Fruit fly (Drosophila melanogaster) whole organism, embryonic: ENCODE data around the gene Uvrag.

Source experiments
- Bgb ChIP-seq: fragments of 200-800 bp; sonication (Bioruptor generic); IDR thresholded peaks from 2 replicates; pipeline ENCODE4 v1.3.6; 2022; ENCODE audit warnings: missing biosample characterization, missing genetic modification characterization; ENCODE audit not compliant: partially characterized antibody
- CG10209 ChIP-seq: fragments of 200-800 bp; sonication (Bioruptor generic); optimal IDR thresholded peaks from 3 replicates; lab custom pipeline; 2017; ENCODE audit warnings: missing biosample characterization, mild to moderate bottlenecking, missing genetic modification characterization, missing genetic modification reagents
- CG10654 ChIP-seq: fragments of 200-800 bp; sonication (Bioruptor generic); optimal IDR thresholded peaks from 2 replicates; lab custom pipeline; 2016; ENCODE audit warnings: missing biosample characterization, missing genetic modification characterization
- CG11723 ChIP-seq: fragments of 200-800 bp; sonication (Bioruptor generic); optimal IDR thresholded peaks from 2 replicates; lab custom pipeline; 2017; ENCODE audit warnings: missing biosample characterization, mild to moderate bottlenecking, missing genetic modification characterization
- CG12155 ChIP-seq: fragments of 200-800 bp; sonication (Bioruptor generic); optimal IDR thresholded peaks from 3 replicates; lab custom pipeline; 2016; ENCODE audit warnings: missing biosample characterization, missing genetic modification characterization
- CG12391 ChIP-seq: fragments of 200-800 bp; sonication (Bioruptor generic); optimal IDR thresholded peaks from 3 replicates; lab custom pipeline; 2018; ENCODE audit warnings: missing biosample characterization, mild to moderate bottlenecking, missing genetic modification characterization, moderate library complexity
- CG13424 ChIP-seq: fragments of 200-800 bp; sonication (Bioruptor generic); optimal IDR thresholded peaks from 2 replicates; lab custom pipeline; 2019; ENCODE audit warnings: missing biosample characterization, mild to moderate bottlenecking, missing genetic modification characterization, moderate library complexity
- CG14441 ChIP-seq: fragments of 200-800 bp; sonication (Bioruptor generic); IDR thresholded peaks from 2 replicates; pipeline ENCODE4 v1.3.6; 2022; ENCODE audit warnings: missing biosample characterization, missing genetic modification characterization
- CG14710 ChIP-seq: fragments of 200-800 bp; sonication (Bioruptor generic); optimal IDR thresholded peaks from 3 replicates; lab custom pipeline; 2019; ENCODE audit warnings: missing biosample characterization, mild to moderate bottlenecking, missing genetic modification characterization, moderate library complexity
- CG14860 ChIP-seq: fragments of 200-800 bp; sonication (Bioruptor generic); IDR thresholded peaks from 3 replicates; pipeline ENCODE4 v1.3.6; 2022; ENCODE audit warnings: missing biosample characterization, missing genetic modification characterization; ENCODE audit not compliant: partially characterized antibody
- CG14965 ChIP-seq: fragments of 200-800 bp; sonication (Bioruptor generic); optimal IDR thresholded peaks from 2 replicates; lab custom pipeline; 2016; ENCODE audit warnings: missing biosample characterization, missing genetic modification characterization, borderline replicate concordance
- CG15514 ChIP-seq: fragments of 200-800 bp; sonication (Bioruptor generic); optimal IDR thresholded peaks from 3 replicates; lab custom pipeline; 2017; ENCODE audit warnings: missing biosample characterization, missing genetic modification characterization, mild to moderate bottlenecking, moderate library complexity, missing genetic modification reagents
- CG18764 ChIP-seq: fragments of 200-800 bp; sonication (Bioruptor generic); optimal IDR thresholded peaks from 3 replicates; lab custom pipeline; 2016; ENCODE audit warnings: missing biosample characterization, missing genetic modification characterization
- CG32532 ChIP-seq: fragments of 200-800 bp; sonication (Bioruptor generic); IDR thresholded peaks from 2 replicates; pipeline ENCODE4 v1.3.6; 2022; ENCODE audit warnings: missing biosample characterization, missing genetic modification characterization
- CG32767 ChIP-seq: fragments of 200-800 bp; sonication (Bioruptor generic); IDR thresholded peaks from 2 replicates; pipeline ENCODE4 v1.3.6; 2022; ENCODE audit warnings: missing biosample characterization, missing genetic modification characterization
- CG3995 ChIP-seq: fragments of 200-800 bp; sonication (Bioruptor generic); optimal IDR thresholded peaks from 3 replicates; lab custom pipeline; 2016; ENCODE audit warnings: missing biosample characterization, missing genetic modification characterization
- CG4424 ChIP-seq: fragments of 200-800 bp; sonication (Bioruptor generic); optimal IDR thresholded peaks from 3 replicates; lab custom pipeline; 2016; ENCODE audit warnings: missing biosample characterization, missing genetic modification characterization
- CG4617 ChIP-seq: fragments of 200-800 bp; sonication (Bioruptor generic); optimal IDR thresholded peaks from 3 replicates; lab custom pipeline; 2016; ENCODE audit warnings: missing biosample characterization, missing genetic modification characterization, borderline replicate concordance
- CG4730 ChIP-seq: fragments of 200-800 bp; sonication (Bioruptor generic); IDR thresholded peaks from 2 replicates; pipeline ENCODE4 v1.3.6; 2022; ENCODE audit warnings: missing biosample characterization, missing genetic modification characterization
- CG7357 ChIP-seq: fragments of 200-800 bp; sonication (Bioruptor generic); IDR thresholded peaks from 3 replicates; pipeline ENCODE4 v1.3.6; 2022; ENCODE audit warnings: missing biosample characterization, missing genetic modification characterization
- CG7987 ChIP-seq: fragments of 200-800 bp; sonication (Bioruptor generic); optimal IDR thresholded peaks from 2 replicates; lab custom pipeline; 2018; ENCODE audit warnings: missing biosample characterization, mild to moderate bottlenecking, missing genetic modification characterization, moderate library complexity
- CG8290 ChIP-seq, 3 experiments: fragments of 200-800 bp; sonication (Bioruptor generic); optimal IDR thresholded peaks; 2 replicates each; lab custom pipeline; 2016 to 2019; ENCODE audit warnings: missing biosample characterization in 3 of 3, missing genetic modification characterization in 3 of 3, mild to moderate bottlenecking in 2 of 3, moderate library complexity in 1 of 3
- CG8388 ChIP-seq: fragments of 200-800 bp; sonication (Bioruptor generic); optimal IDR thresholded peaks from 2 replicates; lab custom pipeline; 2019; ENCODE audit warnings: missing biosample characterization, mild to moderate bottlenecking, missing genetic modification characterization, moderate library complexity
- CG9817 ChIP-seq: fragments of 200-800 bp; sonication (Bioruptor generic); optimal IDR thresholded peaks from 2 replicates; lab custom pipeline; 2018; ENCODE audit warnings: missing biosample characterization, mild to moderate bottlenecking, missing genetic modification characterization, moderate library complexity
- Dbx ChIP-seq: fragments of 200-800 bp; sonication (Bioruptor generic); IDR thresholded peaks from 3 replicates; pipeline ENCODE4 v1.3.6; 2022; ENCODE audit warnings: missing biosample characterization, missing genetic modification characterization
- Ets97D ChIP-seq: fragments of 200-800 bp; sonication (Bioruptor generic); optimal IDR thresholded peaks from 3 replicates; lab custom pipeline; 2016; ENCODE audit warnings: missing biosample characterization, missing genetic modification characterization
- Hr78 ChIP-seq, 2 experiments: fragments of 200-800 bp in 1 of 2; fragments of >200 bp in 1 of 2; sonication (Bioruptor generic) in 1 of 2; optimal IDR thresholded peaks; 2 replicates each; lab custom pipeline; 2017 to 2019; ENCODE audit warnings: missing biosample characterization in 2 of 2, missing genetic modification characterization in 2 of 2, mild to moderate bottlenecking in 1 of 2, moderate library complexity in 1 of 2
- Mes4 ChIP-seq: fragments of 200-800 bp; sonication (Bioruptor generic); optimal IDR thresholded peaks from 2 replicates; lab custom pipeline; 2016; ENCODE audit warnings: missing biosample characterization, missing genetic modification characterization
- Ssrp ChIP-seq: fragments of 200-800 bp; sonication (Bioruptor generic); optimal IDR thresholded peaks from 2 replicates; lab custom pipeline; 2018; ENCODE audit warnings: missing biosample characterization, mild to moderate bottlenecking, missing genetic modification characterization, moderate library complexity
- ap ChIP-seq: fragments of 200-800 bp; sonication (Bioruptor generic); IDR thresholded peaks from 2 replicates; pipeline ENCODE4 v1.3.6; 2022; ENCODE audit warnings: missing biosample characterization, missing genetic modification characterization
- cato ChIP-seq: fragments of 200-800 bp; sonication (Bioruptor generic); optimal IDR thresholded peaks from 2 replicates; lab custom pipeline; 2016; ENCODE audit warnings: missing biosample characterization, missing genetic modification characterization, borderline replicate concordance
- chm ChIP-seq: fragments of 200-800 bp; sonication (Bioruptor generic); IDR thresholded peaks from 2 replicates; pipeline ENCODE4 v1.3.6; 2022; ENCODE audit warnings: missing biosample characterization, missing genetic modification characterization
- croc ChIP-seq: fragments of 200-800 bp; sonication (Bioruptor generic); conservative IDR thresholded peaks from 3 replicates; pipeline ENCODE4 v1.3.6; 2022; ENCODE audit warnings: missing biosample characterization, missing genetic modification characterization
- da ChIP-seq: fragments of 200-800 bp; sonication (Bioruptor generic); optimal IDR thresholded peaks from 2 replicates; lab custom pipeline; 2016; ENCODE audit warnings: missing biosample characterization, missing genetic modification characterization
- ems ChIP-seq: fragments of 200-800 bp; sonication (Bioruptor generic); optimal IDR thresholded peaks from 3 replicates; lab custom pipeline; 2016; ENCODE audit warnings: missing biosample characterization, missing genetic modification characterization
- fd102C ChIP-seq: fragments of 200-800 bp; sonication (Bioruptor generic); optimal IDR thresholded peaks from 2 replicates; lab custom pipeline; 2018; ENCODE audit warnings: missing biosample characterization, mild to moderate bottlenecking, missing genetic modification characterization, moderate library complexity
- gro ChIP-seq: fragments of 200-800 bp; sonication (Bioruptor generic); optimal IDR thresholded peaks from 2 replicates; lab custom pipeline; 2016; ENCODE audit warnings: missing biosample characterization, missing genetic modification characterization
- gt ChIP-seq: fragments of 200-800 bp; sonication (Bioruptor generic); IDR thresholded peaks from 2 replicates; pipeline ENCODE4 v1.3.6; 2022; ENCODE audit warnings: missing biosample characterization, missing genetic modification characterization
- hbn ChIP-seq: fragments of 200-800 bp; sonication (Bioruptor generic); IDR thresholded peaks from 2 replicates; pipeline ENCODE4 v1.3.6; 2022; ENCODE audit warnings: missing biosample characterization, missing genetic modification characterization; ENCODE audit not compliant: partially characterized antibody
- ind ChIP-seq: fragments of 200-800 bp; sonication (Bioruptor generic); optimal IDR thresholded peaks from 3 replicates; lab custom pipeline; 2016; ENCODE audit warnings: missing biosample characterization, missing genetic modification characterization
- kah ChIP-seq: fragments of 200-800 bp; sonication (Bioruptor generic); optimal IDR thresholded peaks from 2 replicates; lab custom pipeline; 2018; ENCODE audit warnings: missing biosample characterization, mild to moderate bottlenecking, missing genetic modification characterization
- ken ChIP-seq: fragments of 200-800 bp; sonication (Bioruptor generic); IDR thresholded peaks from 3 replicates; pipeline ENCODE4 v1.3.6; 2022; ENCODE audit warnings: missing biosample characterization, missing genetic modification characterization
- lab ChIP-seq: fragments of 200-800 bp; sonication (Bioruptor generic); optimal IDR thresholded peaks from 3 replicates; lab custom pipeline; 2017; ENCODE audit warnings: missing biosample characterization, missing genetic modification characterization, mild to moderate bottlenecking, moderate library complexity, missing genetic modification reagents
- lilli ChIP-seq: fragments of 200-800 bp; sonication (Bioruptor generic); optimal IDR thresholded peaks from 3 replicates; lab custom pipeline; 2016; ENCODE audit warnings: missing biosample characterization, missing genetic modification characterization
- lmd ChIP-seq: fragments of 200-800 bp; sonication (Bioruptor generic); IDR thresholded peaks from 2 replicates; pipeline ENCODE4 v1.3.6; 2022; ENCODE audit warnings: missing biosample characterization, missing genetic modification characterization
- pita ChIP-seq: fragments of 200-800 bp; sonication (Bioruptor generic); optimal IDR thresholded peaks from 2 replicates; lab custom pipeline; 2017; ENCODE audit warnings: missing biosample characterization, mild to moderate bottlenecking, missing genetic modification characterization
- sd ChIP-seq: fragments of 200-800 bp; sonication (Bioruptor generic); optimal IDR thresholded peaks from 3 replicates; lab custom pipeline; 2018; ENCODE audit warnings: missing biosample characterization, mild to moderate bottlenecking, missing genetic modification characterization, moderate library complexity
- shn ChIP-seq: fragments of 200-800 bp; sonication (Bioruptor generic); optimal IDR thresholded peaks from 3 replicates; lab custom pipeline; 2016; ENCODE audit warnings: missing biosample characterization, missing genetic modification characterization
- so ChIP-seq: fragments of 200-800 bp; sonication (Bioruptor generic); IDR thresholded peaks from 3 replicates; pipeline ENCODE4 v1.3.6; 2022; ENCODE audit warnings: missing biosample characterization, missing genetic modification characterization
- wdn ChIP-seq: fragments of 200-800 bp; sonication (Bioruptor generic); IDR thresholded peaks from 2 replicates; pipeline ENCODE4 v1.3.6; 2022; ENCODE audit warnings: missing biosample characterization, missing genetic modification characterization

The Uvrag gene

dm6 chr2L:13286456-13286855 is at the start of gene Uvrag, which contains the start of gene Drep4:
Gene Uvrag, plus strand, starts transcription at chr2L:13286777.
Gene Drep4, minus strand, starts transcription at chr2L:13286462.
- TF ChIP-seq cato (peak; percentile 51), CG11723 (GFP tag; lab: Kevin White, UChicago) (peak; percentile 17), so (GFP tag; lab: Robert Waterston, UW) (no peak), CG8290 (GFP tag; optimal IDR thresholded peaks at IDR 0.05; lab: Kevin White, UChicago) (peak; percentile 32), CG8290 (tag; optimal IDR thresholded peaks at IDR 0.05; lab: Kevin White, UChicago) (no peak), ap (no peak), chm (GFP tag; lab: Robert Waterston, UW) (no peak), CG7987 (GFP tag; lab: Kevin White, UChicago) (no peak), CG14965 (no peak), Ets97D (GFP tag; lab: Kevin White, UChicago) (peak; percentile 7), CG10654 (GFP tag; lab: Kevin White, UChicago) (peak; percentile 30), CG4617 (GFP tag; lab: Kevin White, UChicago) (peak; percentile 49), ken (GFP tag; lab: Robert Waterston, UW) (0 out of 3 replicates have a peak, but pooled peaks have one; percentile 34), CG10209 (GFP tag; lab: Kevin White, UChicago) (peak; percentile 77), Hr78 (GFP tag; optimal IDR thresholded peaks at IDR 0.05; lab: Kevin White, UChicago) (no peak), fd102C (GFP tag; lab: Kevin White, UChicago) (no peak), CG15514 (GFP tag; lab: Kevin White, UChicago) (peak; percentile 46), sd (tag; lab: Kevin White, UChicago) (no peak), CG13424 (peak; percentile 80), CG18764 (GFP tag; lab: Kevin White, UChicago) (peak; percentile 29), CG14710 (tag; lab: Kevin White, UChicago) (peak; percentile 73), CG14441 (GFP tag; lab: Robert Waterston, UW) (no peak; the same call in 1 of the 2 replicates), ind (peak; percentile 72), CG3995 (GFP tag; lab: Kevin White, UChicago) (no peak), da (GFP tag; lab: Kevin White, UChicago) (no peak), CG9817 (peak; percentile 71), CG12155 (peak; percentile 68), pita (GFP tag; lab: Kevin White, UChicago) (no peak), Ssrp (peak; percentile 74), CG14860 (GFP tag; lab: Robert Waterston, UW) (no peak), kah (GFP tag; lab: Kevin White, UChicago) (no peak), Mes4 (no peak), CG8388 (GFP tag; lab: Kevin White, UChicago) (peak; percentile 50), shn (no peak), CG12391 (tag; lab: Kevin White, UChicago) (no peak), CG32532 (GFP tag; lab: Robert Waterston, UW) (peak; percentile 63), Bgb (GFP tag; lab: Robert Waterston, UW) (no peak), ems (GFP tag; lab: Kevin White, UChicago) (no peak), croc (GFP tag; lab: Robert Waterston, UW) (peak; percentile 39; the same call in 2 of the 3 replicates), CG32767 (peak; percentile 30; the same call in 1 of the 2 replicates), gro (GFP tag; lab: Kevin White, UChicago) (no peak), CG4730 (no peak), wdn (GFP tag; lab: Robert Waterston, UW) (no peak), hbn (no peak), CG7357 (0 out of 3 replicates have a peak, but pooled peaks have one; percentile 22), Dbx (GFP tag; lab: Robert Waterston, UW) (peak; percentile 75), CG4424 (GFP tag; lab: Kevin White, UChicago) (peak; percentile 72), gt (GFP tag; lab: Robert Waterston, UW) (no peak), lilli (peak; percentile 50), lab (GFP tag; lab: Kevin White, UChicago) (peak; percentile 57), lmd (GFP tag; lab: Robert Waterston, UW) (peak; percentile 40; the same call in 1 of the 2 replicates)
